Worm (Caenorhabditis elegans): ENCODE data around the gene psme-3.

DNA sequence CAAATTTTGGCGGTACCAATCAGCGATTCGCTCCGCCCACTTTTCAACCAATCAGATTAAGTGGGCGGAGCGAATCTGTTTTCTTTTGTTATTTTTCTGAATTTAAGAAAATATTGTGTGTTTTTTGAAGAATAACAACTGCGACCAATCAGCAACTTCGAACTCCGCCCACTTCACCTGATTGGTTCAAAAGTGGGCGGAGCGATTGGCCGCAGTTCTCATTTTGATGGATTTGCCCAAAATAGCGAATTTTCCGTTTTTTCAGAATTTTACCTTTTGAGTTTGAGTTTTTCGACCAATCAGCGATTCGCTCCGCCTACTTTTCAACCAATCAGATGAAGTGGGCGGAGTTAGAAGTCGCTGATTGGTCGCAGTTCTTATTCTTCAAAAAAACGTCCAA is 21.4 kb downstream of the psme-3 start:
- TF ChIP-seq zip-4 (GFP tag; optimal IDR thresholded peaks at IDR 0.05) (no peak), nhr-76 (tag; optimal IDR thresholded peaks at IDR 0.05) (no peak), nhr-28 (tag; optimal IDR thresholded peaks at IDR 0.05) (no peak), lin-39 (tag; optimal IDR thresholded peaks at IDR 0.05) (no peak), snpc-4 (tag; optimal IDR thresholded peaks at IDR 0.05) (no peak)
